Worm (Caenorhabditis elegans) whole organism, midembryonic: Measurements from ENCODE around the gene mys-1.

Experiments
- klf-2 ChIP-seq: fragments of 200-800 bp; sonication (Bioruptor generic); conservative IDR thresholded peaks from 2 replicates; pipeline ENCODE4 v1.3.6; 2022; ENCODE audit warnings: missing genetic modification reagents, missing genetic modification characterization, missing compliant biosample characterization
- tab-1 ChIP-seq: fragments of 200-800 bp; sonication (Bioruptor generic); IDR thresholded peaks from 2 replicates; pipeline ENCODE4 v1.3.6; 2022; ENCODE audit warnings: missing genetic modification characterization, missing compliant biosample characterization
- ztf-29 ChIP-seq: fragments of 200-800 bp; sonication (Bioruptor generic); IDR thresholded peaks from 2 replicates; pipeline ENCODE4 v1.3.6; 2022; ENCODE audit warnings: missing genetic modification reagents, missing genetic modification characterization, missing compliant biosample characterization

DNA sequence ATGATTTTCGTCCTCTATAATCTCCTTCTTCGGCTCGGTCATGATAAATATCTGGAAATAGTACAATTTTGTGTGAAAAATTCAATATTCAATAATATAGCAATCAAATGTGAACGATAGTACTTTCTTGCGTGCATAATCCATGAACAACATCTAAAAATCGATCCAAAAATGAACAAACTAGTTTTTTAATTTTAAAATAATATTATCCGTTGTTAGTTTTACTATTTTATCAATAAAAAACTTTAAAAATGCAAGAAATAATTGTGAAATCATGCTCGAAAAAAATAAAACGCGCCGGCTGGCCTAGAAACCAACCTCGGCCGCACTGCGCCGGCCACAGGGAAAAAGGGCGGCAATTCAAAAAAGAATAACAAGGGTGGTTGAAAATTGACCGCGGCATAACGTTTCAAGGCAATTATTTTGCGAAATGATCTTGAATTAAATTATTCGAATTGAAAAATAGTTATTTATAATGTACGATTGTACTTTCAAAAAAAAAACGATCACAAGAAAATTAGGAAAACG is at the start of gene mys-1:
- no peak for TF ChIP-seq tab-1 (GFP tag; lab: Robert Waterston, UW)
- TF ChIP-seq ztf-29 (GFP tag; lab: Robert Waterston, UW): no peak
- no peak for TF ChIP-seq klf-2 (GFP tag; lab: Robert Waterston, UW)
